Worm (Caenorhabditis elegans) whole organism, L3 larva: ENCODE data around the gene C07H4.1.

Source experiments
- R02D3.7 ChIP-seq: fragments of 150-350 bp; optimal IDR thresholded peaks from 2 replicates; lab custom pipeline; 2014; ENCODE audit warnings: missing biosample characterization, missing genetic modification characterization
- ZK546.5 ChIP-seq: sonication (generic microtip); optimal IDR thresholded peaks from 2 replicates; lab custom pipeline; 2017; ENCODE audit warnings: missing biosample characterization, missing genetic modification characterization
- aly-2 ChIP-seq: fragments of 150-350 bp; optimal IDR thresholded peaks from 2 replicates; lab custom pipeline; 2014; ENCODE audit warnings: missing biosample characterization, missing genetic modification characterization
- ama-1 ChIP-seq: fragments of 150-350 bp; optimal IDR thresholded peaks from 2 replicates; lab custom pipeline; 2018
- ceh-16 ChIP-seq: sonication (generic microtip); optimal IDR thresholded peaks from 2 replicates; lab custom pipeline; 2017; ENCODE audit warnings: missing biosample characterization, missing genetic modification characterization
- ceh-28 ChIP-seq: fragments of 150-350 bp; optimal IDR thresholded peaks from 2 replicates; lab custom pipeline; 2014; ENCODE audit warnings: missing biosample characterization, missing genetic modification reagents, missing genetic modification characterization
- ceh-82 ChIP-seq: fragments of 150-350 bp; optimal IDR thresholded peaks from 2 replicates; lab custom pipeline; 2014; ENCODE audit warnings: missing biosample characterization, missing genetic modification characterization
- ceh-9 ChIP-seq: sonication (generic microtip); optimal IDR thresholded peaks from 2 replicates; lab custom pipeline; 2018; ENCODE audit warnings: missing biosample characterization, missing genetic modification characterization
- daf-12 ChIP-seq: fragments of 150-350 bp; optimal IDR thresholded peaks from 2 replicates; lab custom pipeline; 2014; ENCODE audit warnings: missing biosample characterization, missing genetic modification reagents, missing genetic modification characterization
- egl-27 ChIP-seq: sonication (generic microtip); optimal IDR thresholded peaks from 4 replicates; lab custom pipeline; 2017; ENCODE audit warnings: missing biosample characterization, missing genetic modification reagents, missing genetic modification characterization
- egl-5 ChIP-seq: fragments of 150-350 bp; optimal IDR thresholded peaks from 2 replicates; lab custom pipeline; 2017; ENCODE audit warnings: missing biosample characterization, missing genetic modification reagents, missing genetic modification characterization, inconsistent platforms
- elt-1 ChIP-seq: fragments of 150-350 bp; optimal IDR thresholded peaks from 2 replicates; lab custom pipeline; 2014; ENCODE audit warnings: missing biosample characterization, missing genetic modification characterization
- elt-2 ChIP-seq: sonication (generic microtip); optimal IDR thresholded peaks from 2 replicates; lab custom pipeline; 2016; ENCODE audit warnings: missing genetic modification reagents, mild to moderate bottlenecking, missing genetic modification characterization, missing compliant biosample characterization
- elt-3 ChIP-seq, 3 experiments: fragments of 150-350 bp in 1 of 3; sonication (generic microtip) in 2 of 3; optimal IDR thresholded peaks; 2 replicates in 2 of 3; 4 replicates in 1 of 3; lab custom pipeline; 2014 to 2017; ENCODE audit warnings: missing biosample characterization in 3 of 3, missing genetic modification characterization in 3 of 3
- eor-1 ChIP-seq, 2 experiments: fragments of 150-350 bp; optimal IDR thresholded peaks; 2 replicates each; lab custom pipeline; 2014 to 2018; ENCODE audit warnings: missing biosample characterization in 2 of 2, missing genetic modification characterization in 2 of 2
- fkh-10 ChIP-seq: sonication (generic microtip); optimal IDR thresholded peaks from 2 replicates; lab custom pipeline; 2017; ENCODE audit warnings: missing biosample characterization, missing genetic modification reagents, missing genetic modification characterization
- fkh-2 ChIP-seq: fragments of 150-350 bp; optimal IDR thresholded peaks from 2 replicates; lab custom pipeline; 2014; ENCODE audit warnings: missing biosample characterization, missing genetic modification reagents, missing genetic modification characterization
- fos-1 ChIP-seq: fragments of 150-350 bp; optimal IDR thresholded peaks from 2 replicates; lab custom pipeline; 2014; ENCODE audit warnings: missing biosample characterization, missing genetic modification characterization
- hmg-11 ChIP-seq: sonication (generic microtip); optimal IDR thresholded peaks from 2 replicates; lab custom pipeline; 2016; ENCODE audit warnings: missing genetic modification characterization, missing compliant biosample characterization
- jun-1 ChIP-seq: fragments of 150-350 bp; optimal IDR thresholded peaks from 2 replicates; lab custom pipeline; 2014; ENCODE audit warnings: missing biosample characterization, missing genetic modification reagents, missing genetic modification characterization
- lin-15B ChIP-seq: fragments of 150-350 bp; optimal IDR thresholded peaks from 2 replicates; lab custom pipeline; 2014; ENCODE audit warnings: missing biosample characterization, missing genetic modification characterization
- lin-39 ChIP-seq: fragments of 150-350 bp; optimal IDR thresholded peaks from 2 replicates; lab custom pipeline; 2018; ENCODE audit warnings: missing biosample characterization, missing genetic modification reagents, missing genetic modification characterization
- lsy-12 ChIP-seq: sonication (generic microtip); optimal IDR thresholded peaks from 2 replicates; lab custom pipeline; 2016; ENCODE audit warnings: mild to moderate bottlenecking, missing genetic modification characterization, missing compliant biosample characterization
- mdl-1 ChIP-seq: fragments of 150-350 bp; optimal IDR thresholded peaks from 2 replicates; lab custom pipeline; 2014; ENCODE audit warnings: missing biosample characterization, missing genetic modification characterization
- mml-1 ChIP-seq: fragments of 150-350 bp; sonication (generic microtip); optimal IDR thresholded peaks from 3 replicates; lab custom pipeline; 2014; ENCODE audit warnings: missing biosample characterization, missing genetic modification characterization
- nfya-1 ChIP-seq: sonication (generic microtip); optimal IDR thresholded peaks from 2 replicates; lab custom pipeline; 2017; ENCODE audit warnings: missing genetic modification characterization, mild to moderate bottlenecking, missing compliant biosample characterization, antibody characterized with exemption, moderate library complexity; ENCODE audit not compliant: insufficient read depth
- nhr-11 ChIP-seq: fragments of 150-350 bp; optimal IDR thresholded peaks from 2 replicates; lab custom pipeline; 2014; ENCODE audit warnings: missing biosample characterization, missing genetic modification characterization
- nhr-12 ChIP-seq: fragments of 150-350 bp; optimal IDR thresholded peaks from 2 replicates; lab custom pipeline; 2014; ENCODE audit warnings: missing biosample characterization, missing genetic modification characterization
- nhr-23 ChIP-seq: fragments of 150-350 bp; optimal IDR thresholded peaks from 2 replicates; lab custom pipeline; 2014; ENCODE audit warnings: missing biosample characterization, missing genetic modification reagents, missing genetic modification characterization
- nhr-237 ChIP-seq: fragments of 150-350 bp; optimal IDR thresholded peaks from 2 replicates; lab custom pipeline; 2014; ENCODE audit warnings: missing biosample characterization, missing genetic modification characterization
- nhr-25 ChIP-seq: sonication (generic microtip); optimal IDR thresholded peaks from 2 replicates; lab custom pipeline; 2017; ENCODE audit warnings: missing biosample characterization, missing genetic modification characterization
- nhr-28 ChIP-seq: fragments of 150-350 bp; optimal IDR thresholded peaks from 2 replicates; lab custom pipeline; 2014; ENCODE audit warnings: missing biosample characterization, missing genetic modification characterization
- nhr-43 ChIP-seq: sonication (generic microtip); optimal IDR thresholded peaks from 2 replicates; lab custom pipeline; 2016; ENCODE audit warnings: mild to moderate bottlenecking, missing genetic modification characterization, missing compliant biosample characterization; ENCODE audit not compliant: poor library complexity, severe bottlenecking
- nhr-67 ChIP-seq: fragments of 150-350 bp; optimal IDR thresholded peaks from 2 replicates; lab custom pipeline; 2014; ENCODE audit warnings: missing biosample characterization, missing genetic modification characterization
- nhr-76 ChIP-seq: fragments of 150-350 bp; sonication (generic microtip); optimal IDR thresholded peaks from 5 replicates; lab custom pipeline; 2014; ENCODE audit warnings: missing biosample characterization, missing genetic modification characterization
- nhr-77 ChIP-seq: fragments of 150-350 bp; optimal IDR thresholded peaks from 2 replicates; lab custom pipeline; 2014; ENCODE audit warnings: missing biosample characterization, missing genetic modification characterization
- pha-4 ChIP-seq: fragments of 150-350 bp; optimal IDR thresholded peaks from 2 replicates; lab custom pipeline; 2014; ENCODE audit warnings: missing biosample characterization, missing genetic modification reagents, missing genetic modification characterization
- pqm-1 ChIP-seq: fragments of 150-350 bp; optimal IDR thresholded peaks from 2 replicates; lab custom pipeline; 2017; ENCODE audit warnings: missing biosample characterization, missing genetic modification characterization, inconsistent platforms
- sea-2 ChIP-seq: fragments of 150-350 bp; sonication (generic microtip); optimal IDR thresholded peaks from 4 replicates; lab custom pipeline; 2014; ENCODE audit warnings: missing biosample characterization, missing genetic modification reagents, missing genetic modification characterization
- skn-1 ChIP-seq: fragments of 150-350 bp; optimal IDR thresholded peaks from 2 replicates; lab custom pipeline; 2014; ENCODE audit warnings: missing biosample characterization, missing genetic modification characterization
- snpc-4 ChIP-seq: fragments of 150-350 bp; optimal IDR thresholded peaks from 2 replicates; lab custom pipeline; 2014; ENCODE audit warnings: missing biosample characterization, missing genetic modification characterization
- tbx-2 ChIP-seq: sonication (generic microtip); optimal IDR thresholded peaks from 2 replicates; lab custom pipeline; 2016; ENCODE audit warnings: mild to moderate bottlenecking, missing genetic modification characterization, missing compliant biosample characterization
- unc-39 ChIP-seq: sonication (generic microtip); optimal IDR thresholded peaks from 4 replicates; lab custom pipeline; 2017; ENCODE audit warnings: missing biosample characterization, missing genetic modification characterization
- unc-62 ChIP-seq: fragments of 150-350 bp; sonication (generic microtip); optimal IDR thresholded peaks from 4 replicates; lab custom pipeline; 2014; ENCODE audit warnings: missing biosample characterization, missing genetic modification reagents, missing genetic modification characterization
- zag-1 ChIP-seq: fragments of 150-350 bp; optimal IDR thresholded peaks from 2 replicates; lab custom pipeline; 2014; ENCODE audit warnings: missing biosample characterization, missing genetic modification characterization
- ztf-11 ChIP-seq: fragments of 150-350 bp; optimal IDR thresholded peaks from 2 replicates; lab custom pipeline; 2014; ENCODE audit warnings: missing biosample characterization, missing genetic modification characterization
- ztf-4 ChIP-seq: fragments of 150-350 bp; optimal IDR thresholded peaks from 2 replicates; lab custom pipeline; 2014; ENCODE audit warnings: missing biosample characterization, missing genetic modification characterization

Gene C07H4.1

ce11 chrII:9113759-9114158, 20.3 kb upstream of the C07H4.1 start (continued):
- TF ChIP-seq nhr-43 (tag; lab: Kevin White, UChicago) (peak; percentile 76), tbx-2 (tag; lab: Kevin White, UChicago) (no peak), nhr-12 (tag; lab: Kevin White, UChicago) (no peak)
- TF ChIP-seq, all 47 proteins: peak for 10

- TF ChIP-seq jun-1: no peak
- TF ChIP-seq mdl-1 (tag; lab: Kevin White, UChicago): peak; percentile 52
- peak; percentile 67 for TF ChIP-seq hmg-11 (tag; lab: Kevin White, UChicago)
- peak; percentile 37 for TF ChIP-seq R02D3.7 (tag; lab: Kevin White, UChicago)
- no peak for TF ChIP-seq unc-39
- no peak for TF ChIP-seq sea-2
- TF ChIP-seq ztf-11 (tag; lab: Kevin White, UChicago): no peak
- TF ChIP-seq ceh-9: no peak
- TF ChIP-seq daf-12 (tag; lab: Kevin White, UChicago): no peak
- no peak for TF ChIP-seq nhr-237 (tag; lab: Kevin White, UChicago)
- peak; percentile 64 for TF ChIP-seq egl-27
- peak; percentile 56 for TF ChIP-seq nhr-11 (tag; lab: Kevin White, UChicago)
- TF ChIP-seq ceh-82 (tag; lab: Kevin White, UChicago): peak; percentile 54
- peak; percentile 98 for TF ChIP-seq pha-4 (tag; lab: Kevin White, UChicago)
- peak; percentile 54 for TF ChIP-seq skn-1 (tag; lab: Kevin White, UChicago)
- TF ChIP-seq fkh-10 (GFP tag; lab: Kevin White, UChicago): peak; percentile 22
- TF ChIP-seq fkh-2 (tag; lab: Kevin White, UChicago): no peak
- TF ChIP-seq elt-1 (tag; lab: Kevin White, UChicago): peak; percentile 39
- TF ChIP-seq lin-39: peak; percentile 52
- TF ChIP-seq ama-1: no peak
- TF ChIP-seq nhr-25 (tag; lab: Kevin White, UChicago): peak; percentile 90
- TF ChIP-seq nhr-23 (tag; lab: Kevin White, UChicago): peak; percentile 99
- TF ChIP-seq ztf-4 (tag; lab: Kevin White, UChicago): no peak
- no peak for TF ChIP-seq nhr-28 (tag; lab: Kevin White, UChicago)
- TF ChIP-seq elt-3 (tag; optimal IDR thresholded peaks at IDR 0.05; lab: Kevin White, UChicago): peak in 2 of 3 experiments; percentile 9 to 57
- peak; percentile 23 for TF ChIP-seq pqm-1
- TF ChIP-seq unc-62 (GFP tag; lab: Kevin White, UChicago): peak; percentile 55
- TF ChIP-seq ZK546.5: no peak
- TF ChIP-seq ceh-28 (tag; lab: Kevin White, UChicago): peak; percentile 83
- no peak for TF ChIP-seq nhr-12 (tag; lab: Kevin White, UChicago)
- peak; percentile 38 for TF ChIP-seq tbx-2 (tag; lab: Kevin White, UChicago)
- TF ChIP-seq elt-2 (tag; lab: Kevin White, UChicago): no peak
- no peak for TF ChIP-seq ceh-16
- TF ChIP-seq nhr-77 (tag; lab: Kevin White, UChicago): peak; percentile 38
- no peak for TF ChIP-seq aly-2 (tag; lab: Kevin White, UChicago)
- TF ChIP-seq zag-1 (tag; lab: Kevin White, UChicago): no peak
- no peak for TF ChIP-seq nhr-67
- peak; percentile 39 for TF ChIP-seq snpc-4 (tag; lab: Kevin White, UChicago)
- peak; percentile 53 for TF ChIP-seq lin-15B (tag; lab: Kevin White, UChicago)
- peak; percentile 82 for TF ChIP-seq nfya-1 (tag; lab: Kevin White, UChicago)
- no peak for TF ChIP-seq eor-1 (tag; optimal IDR thresholded peaks at IDR 0.05; lab: Kevin White, UChicago)
- no peak for TF ChIP-seq nhr-76 (tag; lab: Kevin White, UChicago)
- peak; percentile 74 for TF ChIP-seq lsy-12 (tag; lab: Kevin White, UChicago)
- no peak for TF ChIP-seq egl-5 (tag; lab: Kevin White, UChicago)
- TF ChIP-seq mml-1 (tag; lab: Kevin White, UChicago): no peak
- TF ChIP-seq nhr-43 (tag; lab: Kevin White, UChicago): peak; percentile 82
- peak; percentile 99 for TF ChIP-seq fos-1 (tag; lab: Kevin White, UChicago)
Observed at ce11 chrII:9112851-9113250, 19.4 kb upstream of the C07H4.1 start, which contains the start of gene jun-1. jun-1 (plus strand) TSS chrII:9113157.
